Worm (Caenorhabditis elegans) whole organism, young adult: Measurements from ENCODE around the gene F19G12.11.
A peak's percentile ranks its signal among the peaks of the same experiment; 100 is the strongest.

Source experiments
- B0336.3 ChIP-seq: fragments of 200-800 bp; sonication (Bioruptor generic); IDR thresholded peaks from 2 replicates; pipeline ENCODE4 v1.3.6; 2022; ENCODE audit warnings: missing genetic modification characterization, missing compliant biosample characterization
- F52B5.7 ChIP-seq: sonication (generic microtip); optimal IDR thresholded peaks from 2 replicates; lab custom pipeline; 2016; ENCODE audit warnings: mild to moderate bottlenecking, missing genetic modification characterization, missing compliant biosample characterization
- F57C9.4 ChIP-seq: sonication (generic microtip); optimal IDR thresholded peaks from 2 replicates; lab custom pipeline; 2017; ENCODE audit warnings: mild to moderate bottlenecking, missing genetic modification characterization, missing compliant biosample characterization
- K11D2.4 ChIP-seq: fragments of 200-800 bp; sonication (Bioruptor generic); IDR thresholded peaks from 2 replicates; pipeline ENCODE4 v1.3.6; 2022; ENCODE audit warnings: missing genetic modification reagents, missing genetic modification characterization, missing compliant biosample characterization
- ZK185.1 ChIP-seq: sonication (generic microtip); optimal IDR thresholded peaks from 2 replicates; lab custom pipeline; 2016; ENCODE audit warnings: mild to moderate bottlenecking, missing genetic modification characterization, missing compliant biosample characterization; ENCODE audit not compliant: poor library complexity, severe bottlenecking
- akir-1 ChIP-seq: fragments of 200-800 bp; sonication (Bioruptor generic); optimal IDR thresholded peaks from 2 replicates; lab custom pipeline; 2018; ENCODE audit warnings: mild to moderate bottlenecking, missing genetic modification characterization, moderate library complexity, missing compliant biosample characterization
- ama-1 ChIP-seq, 3 experiments: fragments of 150-350 bp in 1 of 3; sonication (generic microtip) in 2 of 3; optimal IDR thresholded peaks; 2 replicates each; lab custom pipeline; 2014 to 2018; ENCODE audit warnings: missing biosample characterization in 2 of 3, missing genetic modification characterization in 2 of 3, missing genetic modification reagents in 2 of 3
- bed-1 ChIP-seq: fragments of 200-800 bp; sonication (Bioruptor generic); IDR thresholded peaks from 2 replicates; pipeline ENCODE4 v1.3.6; 2022; ENCODE audit warnings: missing genetic modification reagents, missing genetic modification characterization, missing compliant biosample characterization
- ceh-58 ChIP-seq: fragments of 200-800 bp; sonication (Bioruptor generic); IDR thresholded peaks from 2 replicates; pipeline ENCODE4 v1.3.6; 2022; ENCODE audit warnings: missing genetic modification characterization, missing compliant biosample characterization
- chd-7 ChIP-seq: sonication (generic microtip); optimal IDR thresholded peaks from 2 replicates; lab custom pipeline; 2016; ENCODE audit warnings: mild to moderate bottlenecking, missing genetic modification characterization, moderate library complexity, missing compliant biosample characterization
- dox-1 ChIP-seq: fragments of 200-800 bp; sonication (Bioruptor generic); IDR thresholded peaks from 2 replicates; pipeline ENCODE4 v1.3.6; 2022; ENCODE audit warnings: missing genetic modification reagents, missing genetic modification characterization, missing compliant biosample characterization
- efl-1 ChIP-seq: fragments of 150-350 bp; optimal IDR thresholded peaks from 2 replicates; lab custom pipeline; 2014; ENCODE audit warnings: missing biosample characterization, missing genetic modification reagents, missing genetic modification characterization
- egl-18 ChIP-seq: fragments of 200-800 bp; sonication (Bioruptor generic); IDR thresholded peaks from 2 replicates; pipeline ENCODE4 v1.3.6; 2022; ENCODE audit warnings: missing genetic modification reagents, missing genetic modification characterization, missing compliant biosample characterization
- fkh-3 ChIP-seq: sonication (generic microtip); optimal IDR thresholded peaks from 2 replicates; lab custom pipeline; 2016; ENCODE audit warnings: mild to moderate bottlenecking, missing genetic modification characterization, missing compliant biosample characterization
- gei-17 ChIP-seq: fragments of 200-800 bp; sonication (Bioruptor generic); optimal IDR thresholded peaks from 2 replicates; lab custom pipeline; 2018; ENCODE audit warnings: mild to moderate bottlenecking, missing genetic modification characterization, missing compliant biosample characterization
- hmg-1.2 ChIP-seq: fragments of 200-800 bp; sonication (Bioruptor generic); IDR thresholded peaks from 2 replicates; pipeline ENCODE4 v1.3.6; 2022; ENCODE audit warnings: missing genetic modification reagents, missing genetic modification characterization, missing compliant biosample characterization
- hmg-20 ChIP-seq: fragments of 200-800 bp; sonication (Bioruptor generic); IDR thresholded peaks from 2 replicates; pipeline ENCODE4 v1.3.6; 2022; ENCODE audit warnings: missing genetic modification reagents, missing genetic modification characterization, missing compliant biosample characterization
- lag-1 ChIP-seq: fragments of 200-800 bp; sonication (Bioruptor generic); IDR thresholded peaks from 2 replicates; pipeline ENCODE4 v1.3.6; 2022; ENCODE audit warnings: missing genetic modification reagents, missing genetic modification characterization, missing compliant biosample characterization
- let-526 ChIP-seq: fragments of 200-800 bp; sonication (Bioruptor generic); IDR thresholded peaks from 2 replicates; pipeline ENCODE4 v1.3.6; 2022; ENCODE audit warnings: missing genetic modification reagents, missing genetic modification characterization, missing compliant biosample characterization
- let-607 ChIP-seq, 2 experiments: fragments of 200-800 bp in 1 of 2; sonication (Bioruptor generic) in 1 of 2; sonication (generic microtip) in 1 of 2; optimal IDR thresholded peaks; 2 replicates each; lab custom pipeline; 2016 to 2018; ENCODE audit warnings: mild to moderate bottlenecking in 2 of 2, missing compliant biosample characterization in 2 of 2, missing genetic modification characterization in 2 of 2, moderate library complexity in 2 of 2, missing genotype in 1 of 2
- lin-35 ChIP-seq, 3 experiments: fragments of 150-350 bp in 2 of 3; sonication (generic microtip) in 1 of 3; optimal IDR thresholded peaks; 2 replicates each; lab custom pipeline; 2014 to 2018; ENCODE audit warnings: missing biosample characterization in 3 of 3, missing genetic modification characterization in 3 of 3, missing genetic modification reagents in 3 of 3
- lin-40 ChIP-seq: sonication (generic microtip); optimal IDR thresholded peaks from 2 replicates; lab custom pipeline; 2016; ENCODE audit warnings: missing genetic modification characterization, mild to moderate bottlenecking, missing compliant biosample characterization, missing genotype, missing genetic modification reagents
- lin-54 ChIP-seq: fragments of 200-800 bp; sonication (Bioruptor generic); optimal IDR thresholded peaks from 2 replicates; lab custom pipeline; 2018; ENCODE audit warnings: mild to moderate bottlenecking, missing genetic modification characterization, missing compliant biosample characterization
- lir-1 ChIP-seq: fragments of 200-800 bp; sonication (Bioruptor generic); conservative IDR thresholded peaks from 2 replicates; pipeline ENCODE4 v1.3.6; 2022; ENCODE audit warnings: missing genetic modification reagents, missing genetic modification characterization, missing compliant biosample characterization
- lsl-1 ChIP-seq: fragments of 200-800 bp; sonication (Bioruptor generic); optimal IDR thresholded peaks from 2 replicates; lab custom pipeline; 2018; ENCODE audit warnings: mild to moderate bottlenecking, missing genetic modification characterization, moderate library complexity, missing compliant biosample characterization
- madf-10 ChIP-seq: sonication (generic microtip); optimal IDR thresholded peaks from 2 replicates; lab custom pipeline; 2016; ENCODE audit warnings: mild to moderate bottlenecking, missing genetic modification characterization, missing compliant biosample characterization
- mel-28 ChIP-seq: sonication (generic microtip); optimal IDR thresholded peaks from 2 replicates; lab custom pipeline; 2016; ENCODE audit warnings: borderline replicate concordance, mild to moderate bottlenecking, missing genetic modification characterization, missing compliant biosample characterization
- nfya-2 ChIP-seq: fragments of 200-800 bp; sonication (Bioruptor generic); IDR thresholded peaks from 2 replicates; pipeline ENCODE4 v1.3.6; 2022; ENCODE audit warnings: missing genetic modification reagents, missing genetic modification characterization, missing compliant biosample characterization
- nfyb-1 ChIP-seq: fragments of 200-800 bp; sonication (Bioruptor generic); IDR thresholded peaks from 2 replicates; pipeline ENCODE4 v1.3.6; 2022; ENCODE audit warnings: missing genetic modification reagents, missing genetic modification characterization, missing compliant biosample characterization
- nhr-120 ChIP-seq: fragments of 200-800 bp; sonication (Bioruptor generic); IDR thresholded peaks from 2 replicates; pipeline ENCODE4 v1.3.6; 2022; ENCODE audit warnings: missing genetic modification characterization, missing compliant biosample characterization
- nhr-27 ChIP-seq: fragments of 200-800 bp; sonication (Bioruptor generic); optimal IDR thresholded peaks from 2 replicates; lab custom pipeline; 2018; ENCODE audit warnings: mild to moderate bottlenecking, missing genetic modification characterization, moderate library complexity, missing compliant biosample characterization
- pbrm-1 ChIP-seq: fragments of 200-800 bp; sonication (Bioruptor generic); IDR thresholded peaks from 2 replicates; pipeline ENCODE4 v1.3.6; 2022; ENCODE audit warnings: missing genetic modification reagents, missing genetic modification characterization, missing compliant biosample characterization
- pha-4 ChIP-seq: fragments of 150-350 bp; sonication (generic microtip); optimal IDR thresholded peaks from 2 replicates; lab custom pipeline; 2014; ENCODE audit warnings: missing biosample characterization, missing genetic modification reagents, missing genetic modification characterization
- repo-1 ChIP-seq: sonication (generic microtip); optimal IDR thresholded peaks from 2 replicates; lab custom pipeline; 2017; ENCODE audit warnings: mild to moderate bottlenecking, missing genetic modification characterization, missing compliant biosample characterization
- rpc-1 ChIP-seq, 2 experiments: fragments of 150-350 bp in 1 of 2; sonication (generic microtip) in 1 of 2; optimal IDR thresholded peaks; 2 replicates each; lab custom pipeline; 2014 to 2018; ENCODE audit warnings: missing biosample characterization in 1 of 2, missing genetic modification characterization in 1 of 2, missing genetic modification reagents in 1 of 2, missing genotype in 1 of 2
- snpc-1.1 ChIP-seq: sonication (generic microtip); optimal IDR thresholded peaks from 2 replicates; lab custom pipeline; 2017; ENCODE audit warnings: missing genetic modification characterization, mild to moderate bottlenecking, missing compliant biosample characterization, antibody characterized with exemption, moderate library complexity, missing genotype, missing genetic modification reagents; ENCODE audit not compliant: insufficient read depth
- somi-1 ChIP-seq: fragments of 200-800 bp; sonication (Bioruptor generic); optimal IDR thresholded peaks from 2 replicates; lab custom pipeline; 2018; ENCODE audit warnings: mild to moderate bottlenecking, missing genetic modification characterization, missing compliant biosample characterization
- tlf-1 ChIP-seq: fragments of 200-800 bp; sonication (Bioruptor generic); optimal IDR thresholded peaks from 2 replicates; lab custom pipeline; 2018; ENCODE audit warnings: mild to moderate bottlenecking, missing genetic modification characterization, missing compliant biosample characterization
- ztf-26 ChIP-seq: sonication (generic microtip); optimal IDR thresholded peaks from 2 replicates; lab custom pipeline; 2017; ENCODE audit warnings: missing genetic modification characterization, missing compliant biosample characterization

Gene F19G12.11

DNA sequence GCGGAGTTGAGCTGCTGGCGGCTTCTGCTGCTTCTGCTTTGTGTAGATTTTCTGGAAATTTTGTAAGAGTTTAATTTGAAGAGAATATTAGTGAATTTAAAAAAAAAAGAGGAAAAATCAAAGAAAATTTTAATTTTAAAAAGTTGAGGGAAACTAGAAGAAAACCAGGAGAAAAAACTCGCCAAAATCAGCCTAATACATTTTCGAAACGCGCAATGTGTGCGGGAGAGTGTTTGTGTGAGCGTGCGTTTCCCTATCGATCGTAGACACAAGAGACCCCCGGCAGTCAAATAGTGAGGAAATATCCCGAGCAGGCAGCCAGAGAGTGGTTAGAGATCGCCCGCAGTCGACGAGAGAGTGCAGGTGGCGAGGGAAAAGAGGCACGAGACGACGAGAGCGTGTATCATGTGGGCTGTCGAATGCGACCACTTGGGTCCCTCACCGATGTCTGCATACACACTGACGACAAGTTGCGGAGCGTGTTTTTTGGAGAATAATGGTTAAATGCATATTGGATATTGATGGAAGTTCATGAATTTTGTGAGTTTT lies 20.3 kb upstream of the F19G12.11 start, which contains the start of gene zfp-3 (continued):
- peak; percentile 80 for TF ChIP-seq lir-1 (GFP tag; lab: Robert Waterston, UW)

DNA sequence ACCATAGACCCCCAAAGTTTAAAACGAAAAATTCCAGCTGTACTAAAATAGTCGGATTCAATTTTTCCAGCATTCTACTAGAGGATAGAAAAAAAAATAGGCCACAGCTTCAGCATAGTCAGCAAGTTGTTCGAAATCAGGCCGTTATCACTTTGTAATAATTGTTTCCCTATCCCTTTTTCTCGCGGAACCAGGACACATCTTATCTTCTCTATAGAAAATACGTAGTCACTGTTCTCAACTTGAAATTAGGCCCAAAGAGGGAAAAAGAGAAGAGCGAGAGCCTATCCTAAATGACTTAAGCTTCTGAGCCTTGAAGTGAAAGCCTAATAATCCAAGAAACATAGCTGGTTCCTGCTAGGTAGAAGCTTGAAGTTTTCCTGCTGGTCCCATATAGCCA lies 19.4 kb upstream of the F19G12.11 start:
- TF ChIP-seq bed-1 (GFP tag; lab: Robert Waterston, UW) (no peak), ztf-26 (tag; lab: Kevin White, UChicago) (no peak), nfyb-1 (GFP tag; lab: Robert Waterston, UW) (peak; percentile 62; the same call in 1 of the 2 replicates), nfya-2 (GFP tag; lab: Robert Waterston, UW) (no peak), K11D2.4 (GFP tag; lab: Robert Waterston, UW) (peak; percentile 26; the same call in 1 of the 2 replicates), hmg-20 (0 out of 2 replicates have a peak, but pooled peaks have one; percentile 36), B0336.3 (GFP tag; lab: Robert Waterston, UW) (peak; percentile 36; the same call in 1 of the 2 replicates), efl-1 (no peak), ama-1 (optimal IDR thresholded peaks at IDR 0.05; lab: Kevin White, UChicago) (peak; percentile 76), ama-1 (GFP tag; optimal IDR thresholded peaks at IDR 0.05; lab: Kevin White, UChicago) (no peak), egl-18 (GFP tag; lab: Robert Waterston, UW) (no peak), tlf-1 (peak; percentile 33), pbrm-1 (peak; percentile 31; the same call in 1 of the 2 replicates), ZK185.1 (tag; lab: Kevin White, UChicago) (peak; percentile 44), dox-1 (GFP tag; lab: Robert Waterston, UW) (0 out of 2 replicates have a peak, but pooled peaks have one; percentile 16), let-607 (tag; optimal IDR thresholded peaks at IDR 0.05; lab: Kevin White, UChicago) (no peak), hmg-1.2 (GFP tag; lab: Robert Waterston, UW) (peak; percentile 25; the same call in 1 of the 2 replicates), lin-40 (tag; lab: Kevin White, UChicago) (peak; percentile 22), lin-54 (GFP tag; lab: Kevin White, UChicago) (peak; percentile 13), lag-1 (GFP tag; lab: Robert Waterston, UW) (0 out of 2 replicates have a peak, but pooled peaks have one; percentile 11), madf-10 (tag; lab: Kevin White, UChicago) (peak; percentile 25), akir-1 (GFP tag; lab: Kevin White, UChicago) (no peak), repo-1 (tag; lab: Kevin White, UChicago) (peak; percentile 17)

DNA sequence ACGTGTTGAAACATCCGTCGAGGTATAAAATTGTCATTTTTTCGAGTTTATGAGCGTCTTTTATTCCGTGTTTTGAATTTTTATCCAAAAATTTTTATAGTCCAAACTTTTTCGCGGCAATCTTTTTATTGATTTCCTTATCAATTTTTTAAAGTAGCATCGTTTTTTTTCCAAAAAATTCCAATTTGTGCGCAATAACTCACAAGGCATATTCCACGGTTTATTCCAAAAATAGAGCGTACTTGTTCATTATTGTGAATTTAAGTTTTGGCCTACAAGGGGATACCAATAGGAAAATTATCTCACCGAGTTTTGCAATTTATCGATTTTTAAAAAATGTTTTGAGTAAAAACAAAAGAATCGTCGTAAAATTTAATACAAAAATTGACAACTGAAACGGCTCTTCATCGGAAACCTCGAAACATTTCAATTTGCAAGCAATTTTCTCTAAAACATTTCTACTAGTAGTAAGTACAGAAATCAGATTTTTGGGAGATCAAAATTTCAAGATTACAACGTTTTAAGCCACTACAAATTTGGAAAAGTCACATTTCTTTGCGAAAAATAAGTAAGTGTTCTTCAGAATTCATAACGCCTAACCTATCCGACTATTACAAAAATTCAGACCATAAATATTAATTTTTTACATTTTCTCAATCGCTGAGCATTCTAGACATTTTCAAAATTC lies 17.4 kb upstream of the F19G12.11 start:
- TF ChIP-seq fkh-3 (tag; lab: Kevin White, UChicago) (no peak), nhr-120 (GFP tag; lab: Robert Waterston, UW) (no peak), lin-40 (tag; lab: Kevin White, UChicago) (peak; percentile 41), ceh-58 (no peak), repo-1 (tag; lab: Kevin White, UChicago) (no peak), let-526 (no peak), ama-1 (optimal IDR thresholded peaks at IDR 0.05; lab: Kevin White, UChicago) (no peak), ama-1 (GFP tag; optimal IDR thresholded peaks at IDR 0.05; lab: Kevin White, UChicago) (no peak), rpc-1 (optimal IDR thresholded peaks at IDR 0.05; lab: Kevin White, UChicago) (no peak), rpc-1 (tag; optimal IDR thresholded peaks at IDR 0.05; lab: Kevin White, UChicago) (no peak), lin-35 (GFP tag; optimal IDR thresholded peaks at IDR 0.05; lab: Kevin White, UChicago) (peak in 1 of 3 experiments; percentile 53), lsl-1 (no peak), lin-54 (GFP tag; lab: Kevin White, UChicago) (no peak), snpc-1.1 (tag; lab: Kevin White, UChicago) (no peak), F52B5.7 (no peak), somi-1 (GFP tag; lab: Kevin White, UChicago) (no peak), nhr-27 (tag; lab: Kevin White, UChicago) (no peak), hmg-1.2 (GFP tag; lab: Robert Waterston, UW) (0 out of 2 replicates have a peak, but pooled peaks have one; percentile 9), pha-4 (tag; lab: Kevin White, UChicago) (no peak), chd-7 (tag; lab: Kevin White, UChicago) (no peak), F57C9.4 (no peak), gei-17 (GFP tag; lab: Kevin White, UChicago) (no peak), madf-10 (tag; lab: Kevin White, UChicago) (no peak), mel-28 (no peak)
